Fruit fly (Drosophila melanogaster) whole organism, adult: ENCODE results near the gene Diedel3.

Experiments used
- CG11617 ChIP-seq: fragments of 200-800 bp; sonication (Bioruptor generic); optimal IDR thresholded peaks from 2 replicates; lab custom pipeline; 2017; ENCODE audit warnings: mild to moderate bottlenecking, missing biosample characterization, missing genetic modification reagents, missing genetic modification characterization
- CG14711 ChIP-seq: fragments of 200-800 bp; sonication (Bioruptor generic); optimal IDR thresholded peaks from 2 replicates; lab custom pipeline; 2018; ENCODE audit warnings: missing biosample characterization, mild to moderate bottlenecking, missing genetic modification characterization, moderate library complexity
- CG33017 ChIP-seq: fragments of 200-800 bp; sonication (Bioruptor generic); optimal IDR thresholded peaks from 2 replicates; lab custom pipeline; 2018; ENCODE audit warnings: missing biosample characterization, mild to moderate bottlenecking, missing genetic modification characterization, moderate library complexity
- CG5204 ChIP-seq: fragments of 200-800 bp; sonication (Bioruptor generic); optimal IDR thresholded peaks from 2 replicates; lab custom pipeline; 2016; ENCODE audit warnings: missing biosample characterization, missing genetic modification characterization
- CG7045 ChIP-seq: fragments of 200-800 bp; sonication (Bioruptor generic); optimal IDR thresholded peaks from 2 replicates; lab custom pipeline; 2017; ENCODE audit warnings: missing biosample characterization, mild to moderate bottlenecking, missing genetic modification characterization
- CG7101 ChIP-seq: fragments of 200-800 bp; sonication (Bioruptor generic); optimal IDR thresholded peaks from 2 replicates; lab custom pipeline; 2018; ENCODE audit warnings: missing biosample characterization, mild to moderate bottlenecking, missing genetic modification characterization, moderate library complexity
- Crg-1 ChIP-seq: fragments of 200-800 bp; sonication (Bioruptor generic); optimal IDR thresholded peaks from 2 replicates; lab custom pipeline; 2016; ENCODE audit warnings: missing biosample characterization, missing genetic modification characterization
- cnc ChIP-seq, 2 experiments: fragments of >200 bp; optimal IDR thresholded peaks; 2 replicates each; lab custom pipeline; 2017
- kay ChIP-seq: fragments of 200-800 bp; sonication (Bioruptor generic); peaks from one replicate; lab custom pipeline; 2016; ENCODE audit warnings: missing biosample characterization, missing genetic modification characterization, borderline replicate concordance
- tj ChIP-seq: fragments of 200-800 bp; sonication (Bioruptor generic); optimal IDR thresholded peaks from 3 replicates; lab custom pipeline; 2017; ENCODE audit warnings: missing biosample characterization, mild to moderate bottlenecking, missing genetic modification characterization, moderate library complexity
- toe ChIP-seq: fragments of 200-800 bp; sonication (Bioruptor generic); optimal IDR thresholded peaks from 2 replicates; lab custom pipeline; 2016; ENCODE audit warnings: missing biosample characterization, missing genetic modification characterization

dm6 chrX:19010169-19010924 lies 39.9 kb upstream of the Diedel3 start:
- TF ChIP-seq cnc (optimal IDR thresholded peaks at IDR 0.05; lab: Kevin White, UChicago) (no peak), CG33017 (tag; lab: Kevin White, UChicago) (no peak), CG14711 (tag; lab: Kevin White, UChicago) (no peak), kay (no peak), CG7045 (GFP tag; lab: Kevin White, UChicago) (no peak), toe (GFP tag; lab: Kevin White, UChicago) (no peak), Crg-1 (GFP tag; lab: Kevin White, UChicago) (no peak), CG7101 (no peak), CG5204 (GFP tag; lab: Kevin White, UChicago) (no peak), tj (GFP tag; lab: Kevin White, UChicago) (no peak), CG11617 (GFP tag; lab: Kevin White, UChicago) (no peak)
